Fruit fly (Drosophila melanogaster): ENCODE data around the gene Nna1.

Gene Nna1

DNA sequence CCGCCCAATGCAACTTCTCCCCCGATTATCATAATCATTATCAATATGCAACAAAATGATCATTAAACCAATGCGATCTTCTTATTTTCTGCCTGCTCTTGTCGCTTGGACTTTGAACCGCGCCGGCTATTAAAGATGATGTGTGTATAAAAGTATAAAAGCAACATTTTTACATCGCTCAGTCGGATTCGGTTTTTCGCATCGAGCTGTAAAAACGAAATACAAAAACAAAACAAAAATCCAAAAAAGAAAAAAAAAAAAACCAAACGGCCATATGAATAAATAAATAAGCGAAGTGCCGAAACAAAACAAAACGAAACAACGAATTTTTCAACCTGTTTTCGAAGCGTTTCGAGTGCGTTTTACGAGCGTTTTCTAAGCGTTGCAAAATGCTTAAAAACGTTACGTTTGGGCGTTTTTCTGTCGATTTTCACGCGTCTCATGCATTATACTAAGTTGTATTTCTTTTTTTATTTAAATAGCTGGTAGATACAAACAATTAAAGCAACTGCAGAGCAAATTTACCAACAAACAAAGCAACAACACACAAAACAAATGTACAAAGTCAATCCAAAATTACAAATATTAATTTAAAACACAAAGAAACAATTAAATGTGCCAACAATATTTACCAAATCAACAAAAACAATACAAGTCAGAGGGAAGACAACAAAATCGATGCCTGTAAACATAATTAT lies 47.2 kb upstream of the Nna1 start (continued):
- TF ChIP-seq pros (GFP tag; optimal IDR thresholded peaks at IDR 0.05) (no peak), sug (tag; optimal IDR thresholded peaks at IDR 0.05) (no peak), CG13123 (GFP tag; optimal IDR thresholded peaks at IDR 0.05) (no peak), CG2875 (GFP tag; optimal IDR thresholded peaks at IDR 0.05) (peak; percentile 69), CG1603 (tag; optimal IDR thresholded peaks at IDR 0.05) (peak; percentile 12), caup (GFP tag; optimal IDR thresholded peaks at IDR 0.05; ENCODE audit: severe bottlenecking) (peak; percentile 26), Atf-2 (GFP tag; optimal IDR thresholded peaks at IDR 0.05) (no peak), Lpt (GFP tag; optimal IDR thresholded peaks at IDR 0.05) (no peak), lola (GFP tag; optimal IDR thresholded peaks at IDR 0.05) (peak in 1 of 3 experiments; percentile 2), ATbp (GFP tag; optimal IDR thresholded peaks at IDR 0.05) (peak; percentile 73), CG13624 (GFP tag; optimal IDR thresholded peaks at IDR 0.05) (no peak), CG17568 (GFP tag; optimal IDR thresholded peaks at IDR 0.05) (peak; percentile 63), Ets97D (GFP tag; optimal IDR thresholded peaks at IDR 0.05) (no peak), kah (GFP tag; optimal IDR thresholded peaks at IDR 0.05) (no peak), CG13296 (GFP tag; optimal IDR thresholded peaks at IDR 0.05) (peak; percentile 1), CG7271 (tag; optimal IDR thresholded peaks at IDR 0.05) (peak; percentile 5), chif (GFP tag; optimal IDR thresholded peaks at IDR 0.05) (no peak), CG7987 (GFP tag; optimal IDR thresholded peaks at IDR 0.05) (peak; percentile 22), NC2β (GFP tag; optimal IDR thresholded peaks at IDR 0.05) (no peak), CG6854 (GFP tag; optimal IDR thresholded peaks at IDR 0.05) (peak; percentile 33), CG10565 (GFP tag; optimal IDR thresholded peaks at IDR 0.05) (no peak), Dip2 (GFP tag; IDR thresholded peaks at IDR 0.05) (no peak), CG9437 (GFP tag; optimal IDR thresholded peaks at IDR 0.05) (no peak), Elba2 (GFP tag; optimal IDR thresholded peaks at IDR 0.05) (no peak), Dp (GFP tag; optimal IDR thresholded peaks at IDR 0.05) (no peak), bsh (GFP tag; optimal IDR thresholded peaks at IDR 0.05) (peak; percentile 28 to 75), nau (GFP tag; optimal IDR thresholded peaks at IDR 0.05) (peak; percentile 75), onecut (GFP tag; IDR thresholded peaks at IDR 0.05) (no peak), CG12155 (GFP tag; optimal IDR thresholded peaks at IDR 0.05) (no peak), CG14860 (GFP tag; IDR thresholded peaks at IDR 0.05; ENCODE audit: partially characterized antibody) (no peak), CG15601 (tag; optimal IDR thresholded peaks at IDR 0.05) (peak; percentile 10), CG8388 (GFP tag; optimal IDR thresholded peaks at IDR 0.05) (peak; percentile 13), bab2 (GFP tag; optimal IDR thresholded peaks at IDR 0.05) (peak; percentile 17), az2 (GFP tag; optimal IDR thresholded peaks at IDR 0.05) (no peak), crol (GFP tag; IDR thresholded peaks at IDR 0.05) (no peak), CG11398 (GFP tag; optimal IDR thresholded peaks at IDR 0.05) (no peak), CG4360 (GFP tag; IDR thresholded peaks at IDR 0.05) (0 out of 2 replicates have a peak, but pooled peaks have one; percentile 22), Nf-YB (GFP tag; optimal IDR thresholded peaks at IDR 0.05) (peak; percentile 23), CG18764 (GFP tag; optimal IDR thresholded peaks at IDR 0.05) (peak; percentile 17), sna (GFP tag; IDR thresholded peaks at IDR 0.05; ENCODE audit: partially characterized antibody) (no peak), CG11504 (tag; optimal IDR thresholded peaks at IDR 0.05) (peak; percentile 44), sqz (GFP tag; optimal IDR thresholded peaks at IDR 0.05) (peak; percentile 31), CG8359 (GFP tag; optimal IDR thresholded peaks at IDR 0.05; ENCODE audit: borderline replicate concordance) (peak; percentile 96), CTCF (GFP tag; optimal IDR thresholded peaks at IDR 0.05) (no peak), CG12659 (GFP tag; optimal IDR thresholded peaks at IDR 0.05) (peak; percentile 16), ci (GFP tag; IDR thresholded peaks at IDR 0.05) (no peak), Lhr (GFP tag; optimal IDR thresholded peaks at IDR 0.05) (peak; percentile 18), chinmo (GFP tag; IDR thresholded peaks at IDR 0.05; ENCODE audit: partially characterized antibody) (peak; percentile 36; the same call in 2 of the 4 replicates), dati (GFP tag; IDR thresholded peaks at IDR 0.05) (no peak)
